Worm (Caenorhabditis elegans): ENCODE data around the gene str-161.

Gene str-161

ce11 chrIV:4915689-4916088 is 11.8 kb upstream of the str-161 start, which contains the start of gene str-155:
TSS of gene str-155 (plus strand) at chrIV:4915989.
- TF ChIP-seq cog-1 (tag; optimal IDR thresholded peaks at IDR 0.05) (no peak), ztf-29 (GFP tag; IDR thresholded peaks at IDR 0.05) (no peak), T22C8.4 (GFP tag; IDR thresholded peaks at IDR 0.05) (no peak), flt-1 (GFP tag; IDR thresholded peaks at IDR 0.05) (no peak), tab-1 (GFP tag; IDR thresholded peaks at IDR 0.05) (no peak), ref-1 (GFP tag; conservative IDR thresholded peaks at IDR 0.05) (no peak), klf-2 (GFP tag; conservative IDR thresholded peaks at IDR 0.05) (no peak), med-1 (GFP tag; optimal IDR thresholded peaks at IDR 0.05; ENCODE audit: insufficient read depth) (no peak), ztf-23 (GFP tag; IDR thresholded peaks at IDR 0.05) (no peak)

DNA sequence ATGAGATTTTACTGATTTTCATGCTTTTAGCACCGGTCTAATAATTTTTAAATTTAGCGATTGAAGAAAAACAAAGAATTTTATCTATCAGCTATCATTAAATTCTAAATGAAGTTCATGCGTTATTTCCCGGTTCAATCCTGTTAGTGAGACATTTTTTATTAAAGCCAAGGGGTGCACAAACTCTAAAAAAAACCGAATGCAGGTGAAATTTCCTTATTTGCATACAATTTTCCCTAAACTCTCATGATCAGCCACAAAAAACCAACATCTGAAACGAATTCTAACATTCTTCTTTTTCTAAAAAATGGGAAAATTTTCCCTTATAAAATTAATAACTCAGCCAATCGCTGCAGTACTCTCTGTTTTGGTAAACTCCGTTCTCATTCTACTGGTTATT is 9.2 kb upstream of the str-161 start, which contains the start of gene str-156:
TSS of gene str-156 (plus strand) at position 301 of the 400 bp plus-strand sequence.
- no peak for TF ChIP-seq T22C8.4 (GFP tag; IDR thresholded peaks at IDR 0.05)
- TF ChIP-seq tab-1 (GFP tag; IDR thresholded peaks at IDR 0.05), result no peak
- no peak for TF ChIP-seq ref-1 (GFP tag; conservative IDR thresholded peaks at IDR 0.05)
- TF ChIP-seq klf-2 (GFP tag; conservative IDR thresholded peaks at IDR 0.05), result no peak

- TF ChIP-seq T22C8.4 (GFP tag; IDR thresholded peaks at IDR 0.05), result no peak
- no peak for TF ChIP-seq klf-2 (GFP tag; conservative IDR thresholded peaks at IDR 0.05)
- TF ChIP-seq ref-1 (GFP tag; conservative IDR thresholded peaks at IDR 0.05), result no peak
- TF ChIP-seq flt-1 (GFP tag; IDR thresholded peaks at IDR 0.05), result no peak
- no peak for TF ChIP-seq cog-1 (tag; optimal IDR thresholded peaks at IDR 0.05)
- no peak for TF ChIP-seq ztf-23 (GFP tag; IDR thresholded peaks at IDR 0.05)
- TF ChIP-seq ztf-29 (GFP tag; IDR thresholded peaks at IDR 0.05), result no peak
- TF ChIP-seq med-1 (GFP tag; optimal IDR thresholded peaks at IDR 0.05; ENCODE audit: insufficient read depth), result no peak
- no peak for TF ChIP-seq tab-1 (GFP tag; IDR thresholded peaks at IDR 0.05)
Observed at ce11 chrIV:4909039-4909438, 5.2 kb upstream of the str-161 start, which contains the start of gene str-159. TSS of gene str-159 (plus strand) at chrIV:4909339.

- TF ChIP-seq T22C8.4 (GFP tag; IDR thresholded peaks at IDR 0.05) (peak; percentile 67), cog-1 (tag; optimal IDR thresholded peaks at IDR 0.05) (no peak)
Observed at ce11 chrIV:4905645-4906135, 1.8 kb upstream of the str-161 start, which contains the start of gene T08B6.4. TSS of gene T08B6.4 (plus strand) at chrIV:4905695.

ce11 chrIV:4890543-4890942 is 13.3 kb downstream of the str-161 start, which contains the start of gene T08B6.9:
TSS of gene T08B6.9 (plus strand) at chrIV:4890843.
- TF ChIP-seq cog-1 (tag; optimal IDR thresholded peaks at IDR 0.05), result no peak
- TF ChIP-seq tab-1 (GFP tag; IDR thresholded peaks at IDR 0.05), result no peak
- no peak for TF ChIP-seq T22C8.4 (GFP tag; IDR thresholded peaks at IDR 0.05)
- no peak for TF ChIP-seq ztf-23 (GFP tag; IDR thresholded peaks at IDR 0.05)
- no peak for TF ChIP-seq ztf-29 (GFP tag; IDR thresholded peaks at IDR 0.05)

DNA sequence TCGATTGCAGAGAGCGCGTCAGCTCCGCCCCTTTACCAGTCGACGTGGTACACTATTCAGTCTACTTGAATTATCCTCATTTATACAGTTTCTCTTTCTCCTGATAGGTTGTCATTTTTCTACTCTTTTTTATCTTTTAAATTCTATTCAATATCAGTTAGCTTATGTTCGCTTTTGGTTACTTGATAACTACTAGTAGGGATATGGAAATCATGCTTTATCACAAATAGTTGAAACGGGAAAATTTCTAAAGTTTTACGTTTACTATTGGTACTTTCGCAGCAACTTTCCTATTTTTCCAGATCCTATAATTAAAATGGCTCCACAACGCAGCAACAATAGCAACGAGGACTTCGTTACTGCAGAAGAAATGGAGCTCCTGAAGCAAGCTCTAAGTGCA is 14.2 kb downstream of the str-161 start, which contains the start of gene sgnh-1:
TSS of gene sgnh-1 (plus strand) at position 301 of the 400 bp plus-strand sequence.
- TF ChIP-seq ref-1 (GFP tag; conservative IDR thresholded peaks at IDR 0.05) (no peak), T22C8.4 (GFP tag; IDR thresholded peaks at IDR 0.05) (no peak), tab-1 (GFP tag; IDR thresholded peaks at IDR 0.05) (no peak), ztf-23 (GFP tag; IDR thresholded peaks at IDR 0.05) (no peak), ztf-29 (GFP tag; IDR thresholded peaks at IDR 0.05) (no peak), flt-1 (GFP tag; IDR thresholded peaks at IDR 0.05) (no peak), klf-2 (GFP tag; conservative IDR thresholded peaks at IDR 0.05) (no peak), cog-1 (tag; optimal IDR thresholded peaks at IDR 0.05) (no peak), med-1 (GFP tag; optimal IDR thresholded peaks at IDR 0.05; ENCODE audit: insufficient read depth) (no peak)

DNA sequence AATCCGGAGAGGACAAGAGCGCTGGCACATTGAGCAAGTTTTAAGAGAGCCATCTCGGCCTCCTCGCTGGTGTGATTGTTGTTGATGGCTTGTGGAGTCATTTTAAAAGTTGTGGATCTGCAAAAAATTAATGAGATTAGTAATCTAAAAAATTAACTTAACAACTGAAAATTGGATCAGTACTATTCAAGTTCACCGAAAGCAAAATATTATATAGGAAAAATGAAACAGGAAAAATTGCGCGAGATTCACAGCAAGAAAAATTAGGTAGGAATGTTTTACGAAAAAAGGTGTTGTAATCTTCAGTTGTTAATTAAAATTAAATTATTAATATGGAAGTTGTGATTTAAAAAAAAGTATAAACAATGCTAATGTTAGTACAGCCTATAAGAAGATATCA is 16.6 kb downstream of the str-161 start, which contains the start of gene T08B6.1:
TSS of gene T08B6.1 (minus strand) at position 101 of the 400 bp plus-strand sequence.
- TF ChIP-seq ref-1 (GFP tag; conservative IDR thresholded peaks at IDR 0.05), result no peak
- TF ChIP-seq klf-2 (GFP tag; conservative IDR thresholded peaks at IDR 0.05), result no peak
- no peak for TF ChIP-seq med-1 (GFP tag; optimal IDR thresholded peaks at IDR 0.05; ENCODE audit: insufficient read depth)
- no peak for TF ChIP-seq flt-1 (GFP tag; IDR thresholded peaks at IDR 0.05)
- no peak for TF ChIP-seq T22C8.4 (GFP tag; IDR thresholded peaks at IDR 0.05)
- no peak for TF ChIP-seq tab-1 (GFP tag; IDR thresholded peaks at IDR 0.05)
- TF ChIP-seq ztf-29 (GFP tag; IDR thresholded peaks at IDR 0.05), result no peak
- no peak for TF ChIP-seq ztf-23 (GFP tag; IDR thresholded peaks at IDR 0.05)
- TF ChIP-seq cog-1 (tag; optimal IDR thresholded peaks at IDR 0.05), result no peak

DNA sequence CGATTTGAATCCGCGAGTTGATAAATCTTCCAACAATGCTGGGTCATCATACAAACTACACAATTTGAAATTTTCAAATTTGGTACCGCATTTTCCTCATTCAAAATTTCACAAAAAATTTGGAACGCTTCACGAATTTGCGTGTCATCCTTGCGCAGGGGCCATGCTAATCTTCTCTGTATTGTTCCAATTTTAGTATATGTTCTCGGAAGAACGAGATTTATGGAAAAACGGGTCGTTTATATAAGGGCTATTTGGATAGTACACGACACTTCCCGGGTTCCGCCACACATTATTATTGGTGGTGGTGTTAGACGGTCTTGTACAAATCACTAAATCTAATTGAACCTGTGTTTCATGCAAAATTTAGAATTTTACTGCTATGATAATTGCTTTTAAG is 18.4 kb downstream of the str-161 start:
- TF ChIP-seq flt-1 (GFP tag; IDR thresholded peaks at IDR 0.05) (peak; percentile 23; the same call in 1 of the 2 replicates), cog-1 (tag; optimal IDR thresholded peaks at IDR 0.05) (no peak)

- TF ChIP-seq med-1 (GFP tag; optimal IDR thresholded peaks at IDR 0.05; ENCODE audit: insufficient read depth), result no peak
- TF ChIP-seq ztf-29 (GFP tag; IDR thresholded peaks at IDR 0.05), result no peak
- TF ChIP-seq cog-1 (tag; optimal IDR thresholded peaks at IDR 0.05), result no peak
- no peak for TF ChIP-seq tab-1 (GFP tag; IDR thresholded peaks at IDR 0.05)
- no peak for TF ChIP-seq ztf-23 (GFP tag; IDR thresholded peaks at IDR 0.05)
- TF ChIP-seq ref-1 (GFP tag; conservative IDR thresholded peaks at IDR 0.05), result no peak
- TF ChIP-seq klf-2 (GFP tag; conservative IDR thresholded peaks at IDR 0.05), result no peak
- no peak for TF ChIP-seq flt-1 (GFP tag; IDR thresholded peaks at IDR 0.05)
- TF ChIP-seq T22C8.4 (GFP tag; IDR thresholded peaks at IDR 0.05), result no peak
Observed at ce11 chrIV:4883984-4884383, 19.9 kb downstream of the str-161 start, which contains the start of gene str-166. TSS of gene str-166 (plus strand) at chrIV:4884284.

DNA sequence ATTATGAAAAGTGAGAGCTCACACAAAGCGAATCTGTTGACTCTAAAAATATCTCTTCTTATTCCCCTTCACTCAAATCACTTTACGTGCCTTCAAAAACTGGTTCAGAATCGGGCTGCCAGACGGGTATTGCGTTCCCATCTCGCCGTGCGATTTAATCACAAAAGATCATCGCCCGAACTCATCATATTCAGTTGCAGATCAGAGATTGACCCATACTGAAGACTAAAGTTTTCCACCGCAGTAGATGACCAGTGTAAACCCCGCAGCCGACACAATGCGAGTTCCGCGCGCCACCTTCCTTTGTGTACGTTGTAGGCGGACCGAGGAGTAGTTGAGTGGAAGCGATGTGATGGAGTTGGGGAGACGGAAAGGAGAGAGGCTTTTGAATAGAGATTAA is 23.2 kb downstream of the str-161 start:
- TF ChIP-seq ztf-23 (GFP tag; IDR thresholded peaks at IDR 0.05) (no peak), med-1 (GFP tag; optimal IDR thresholded peaks at IDR 0.05; ENCODE audit: insufficient read depth) (no peak), tab-1 (GFP tag; IDR thresholded peaks at IDR 0.05) (peak; percentile 27; the same call in 1 of the 2 replicates), flt-1 (GFP tag; IDR thresholded peaks at IDR 0.05) (0 out of 2 replicates have a peak, but pooled peaks have one; percentile 11)
